Fruit fly (Drosophila melanogaster) S2 (cell line): ENCODE data around the gene CG13258.

Experiments
- CG8478 ChIP-seq: fragments of >200 bp; optimal IDR thresholded peaks from 2 replicates; lab custom pipeline; 2018
- CTCF ChIP-seq, 2 experiments: fragments of >200 bp; optimal IDR thresholded peaks; 2 replicates each; lab custom pipeline; 2018

dm6 chr2L:16268869-16269231 lies 24.0 kb downstream of the CG13258 start:
- TF ChIP-seq CG8478 (no peak), CTCF (optimal IDR thresholded peaks at IDR 0.05; lab: Kevin White, UChicago) (no peak)
